Worm (Caenorhabditis elegans) whole organism, L1 larva: ENCODE results near the gene T28H11.7.

Source experiments
- ama-1 ChIP-seq: fragments of 150-350 bp; optimal IDR thresholded peaks from 2 replicates; lab custom pipeline; 2014
- efl-1 ChIP-seq, 4 experiments: fragments of 150-350 bp; optimal IDR thresholded peaks in 3 of 4; peaks in 1 of 4; 1 replicate in 1 of 4; 2 replicates in 3 of 4; lab custom pipeline; 2014; ENCODE audit warnings: missing biosample characterization in 2 of 4, missing genetic modification characterization in 2 of 4, missing genetic modification reagents in 2 of 4
- egl-27 ChIP-seq, 2 experiments: fragments of 150-350 bp in 1 of 2; sonication (generic microtip); optimal IDR thresholded peaks; 3 replicates each; lab custom pipeline; 2017 to 2018; ENCODE audit warnings: missing biosample characterization in 2 of 2, missing genetic modification characterization in 2 of 2, missing genetic modification reagents in 2 of 2
- fos-1 ChIP-seq: fragments of 150-350 bp; optimal IDR thresholded peaks from 2 replicates; lab custom pipeline; 2014; ENCODE audit warnings: missing biosample characterization, missing genetic modification characterization
- mdl-1 ChIP-seq, 2 experiments: fragments of 150-350 bp; optimal IDR thresholded peaks; 2 replicates each; lab custom pipeline; 2014 to 2017; ENCODE audit warnings: missing biosample characterization in 2 of 2, missing genetic modification characterization in 2 of 2, inconsistent platforms in 1 of 2
- mep-1 ChIP-seq: fragments of 150-350 bp; optimal IDR thresholded peaks from 2 replicates; lab custom pipeline; 2014; ENCODE audit warnings: missing biosample characterization, missing genetic modification characterization
- nhr-84 ChIP-seq: sonication (generic microtip); optimal IDR thresholded peaks from 2 replicates; lab custom pipeline; 2017; ENCODE audit warnings: missing biosample characterization, missing genetic modification characterization
- nhr-85 ChIP-seq: sonication (generic microtip); peaks from one replicate; lab custom pipeline; 2016; ENCODE audit warnings: missing genetic modification characterization, inconsistent platforms, missing compliant biosample characterization
- snpc-4 ChIP-seq: fragments of 150-350 bp; optimal IDR thresholded peaks from 2 replicates; lab custom pipeline; 2014; ENCODE audit warnings: missing biosample characterization, missing genetic modification characterization
- unc-130 ChIP-seq: fragments of 150-350 bp; optimal IDR thresholded peaks from 2 replicates; lab custom pipeline; 2017; ENCODE audit warnings: missing biosample characterization, missing genetic modification characterization, inconsistent platforms
- unc-62 ChIP-seq: fragments of 150-350 bp; optimal IDR thresholded peaks from 2 replicates; lab custom pipeline; 2014; ENCODE audit warnings: missing biosample characterization, missing genetic modification reagents, missing genetic modification characterization
- ztf-11 ChIP-seq, 2 experiments: sonication (generic microtip); optimal IDR thresholded peaks; 2 replicates each; lab custom pipeline; 2016 to 2017; ENCODE audit warnings: missing genetic modification characterization in 2 of 2, missing biosample characterization in 1 of 2, missing compliant biosample characterization in 1 of 2

DNA sequence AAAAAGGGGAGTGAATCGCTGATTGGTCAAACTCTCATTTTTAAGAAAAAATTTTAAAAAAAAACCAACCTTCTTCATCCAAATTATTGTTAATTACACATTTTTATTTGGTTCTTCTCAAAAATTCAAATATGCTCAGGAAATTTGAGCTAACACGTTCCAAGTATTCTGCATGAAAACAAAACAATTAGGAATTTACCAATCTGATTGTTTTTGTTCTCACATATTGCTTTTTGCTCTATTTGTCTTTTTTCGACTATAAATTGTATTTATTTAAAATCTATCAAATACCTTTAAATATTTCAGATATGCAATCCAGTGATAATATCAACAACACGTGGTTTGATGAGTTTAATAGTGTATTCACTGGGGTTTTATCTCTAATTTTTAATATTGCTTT, 4.7 kb downstream of the T28H11.7 start, which contains the start of gene srm-1:
- TF ChIP-seq ztf-11 (tag; optimal IDR thresholded peaks at IDR 0.05; lab: Kevin White, UChicago) (no peak), efl-1 (optimal IDR thresholded peaks at IDR 0.05; lab: Kevin White, UChicago) (no peak), efl-1 (GFP tag; optimal IDR thresholded peaks at IDR 0.05 in 1 of 2; lab: Kevin White, UChicago) (no peak), unc-62 (GFP tag; lab: Kevin White, UChicago) (no peak), snpc-4 (tag; lab: Kevin White, UChicago) (no peak), mep-1 (tag; lab: Kevin White, UChicago) (no peak), unc-130 (tag; lab: Kevin White, UChicago) (no peak), egl-27 (tag; optimal IDR thresholded peaks at IDR 0.05; lab: Kevin White, UChicago) (no peak), ama-1 (lab: Kevin White, UChicago) (no peak), nhr-84 (no peak), nhr-85 (tag; lab: Kevin White, UChicago) (no peak), fos-1 (tag; lab: Kevin White, UChicago) (no peak), mdl-1 (tag; optimal IDR thresholded peaks at IDR 0.05; lab: Kevin White, UChicago) (no peak)
